Worm (Caenorhabditis elegans) whole organism, midembryonic: Measurements from ENCODE around the gene B0393.7.
"Not testable (repeated sequence)": the region's sequence is repeated elsewhere in the genome, so short reads cannot be mapped to it uniquely, and the experiment has no call there.

Experiments
- T22C8.4 ChIP-seq: fragments of 200-800 bp; sonication (Bioruptor generic); IDR thresholded peaks from 2 replicates; pipeline ENCODE4 v1.3.6; 2022; ENCODE audit warnings: missing genetic modification characterization, missing compliant biosample characterization
- cog-1 ChIP-seq: sonication (generic microtip); optimal IDR thresholded peaks from 2 replicates; lab custom pipeline; 2016; ENCODE audit warnings: missing genetic modification characterization, missing compliant biosample characterization
- flt-1 ChIP-seq: fragments of 200-800 bp; sonication (Bioruptor generic); IDR thresholded peaks from 2 replicates; pipeline ENCODE4 v1.3.6; 2022; ENCODE audit warnings: missing genetic modification characterization, missing compliant biosample characterization
- ref-1 ChIP-seq: fragments of 200-800 bp; sonication (Bioruptor generic); conservative IDR thresholded peaks from 2 replicates; pipeline ENCODE4 v1.3.6; 2022; ENCODE audit warnings: missing genetic modification reagents, missing genetic modification characterization, missing compliant biosample characterization
- tab-1 ChIP-seq: fragments of 200-800 bp; sonication (Bioruptor generic); IDR thresholded peaks from 2 replicates; pipeline ENCODE4 v1.3.6; 2022; ENCODE audit warnings: missing genetic modification characterization, missing compliant biosample characterization
- ztf-23 ChIP-seq: fragments of 200-800 bp; sonication (Bioruptor generic); IDR thresholded peaks from 2 replicates; pipeline ENCODE4 v1.3.6; 2022; ENCODE audit warnings: missing genetic modification reagents, missing genetic modification characterization, missing compliant biosample characterization

DNA sequence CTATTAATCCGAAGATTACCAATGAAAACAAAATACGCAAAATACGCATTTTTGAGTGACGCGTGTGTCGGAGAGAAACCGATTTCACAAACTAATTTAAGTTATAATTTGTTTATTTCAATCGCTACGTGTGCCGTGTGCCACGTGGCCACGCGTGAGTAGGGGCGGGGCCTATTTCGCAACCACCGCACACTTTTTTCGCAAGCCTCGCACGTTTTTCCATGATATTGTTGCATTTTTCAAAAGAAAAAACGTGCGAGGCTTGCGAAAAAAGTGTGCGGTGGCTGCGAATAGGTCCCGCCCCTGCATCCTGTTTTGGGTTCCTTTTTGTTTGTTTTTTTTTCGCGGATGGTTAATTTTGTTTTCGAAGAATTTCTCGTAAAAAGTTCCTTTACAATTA, 7.2 kb upstream of the B0393.7 start, which contains the start of gene enu-3.2:
- TF ChIP-seq T22C8.4 (GFP tag; lab: Robert Waterston, UW); ztf-23 (GFP tag; lab: Robert Waterston, UW); flt-1 (GFP tag; lab: Robert Waterston, UW); tab-1 (GFP tag; lab: Robert Waterston, UW); ref-1; cog-1 (tag; lab: Kevin White, UChicago): not testable (repeated sequence)
